Worm (Caenorhabditis elegans) whole organism, mixed stage, embryonic: Measurements from ENCODE around the gene tre-3.

Experiments
- M03D4.4 ChIP-seq: sonication (generic microtip); optimal IDR thresholded peaks from 2 replicates; lab custom pipeline; 2017; ENCODE audit warnings: mild to moderate bottlenecking, missing genetic modification characterization, missing compliant biosample characterization
- bed-3 ChIP-seq: fragments of 200-800 bp; sonication (Bioruptor generic); optimal IDR thresholded peaks from 3 replicates; lab custom pipeline; 2018; ENCODE audit warnings: mild to moderate bottlenecking, missing genetic modification characterization, moderate library complexity, missing compliant biosample characterization
- blmp-1 ChIP-seq: fragments of 150-350 bp; optimal IDR thresholded peaks from 2 replicates; lab custom pipeline; 2014; ENCODE audit warnings: missing biosample characterization, missing genetic modification characterization
- ceh-39 ChIP-seq: fragments of 150-350 bp; optimal IDR thresholded peaks from 2 replicates; lab custom pipeline; 2014; ENCODE audit warnings: missing biosample characterization, missing genetic modification characterization
- ceh-43 ChIP-seq: fragments of 200-800 bp; sonication (Bioruptor generic); optimal IDR thresholded peaks from 2 replicates; lab custom pipeline; 2018; ENCODE audit warnings: mild to moderate bottlenecking, missing genetic modification characterization, moderate library complexity, missing compliant biosample characterization
- ces-1 ChIP-seq: fragments of 150-350 bp; optimal IDR thresholded peaks from 2 replicates; lab custom pipeline; 2014; ENCODE audit warnings: missing biosample characterization, missing genetic modification reagents, missing genetic modification characterization
- cnd-1 ChIP-seq: fragments of 200-800 bp; sonication (Bioruptor generic); optimal IDR thresholded peaks from 2 replicates; lab custom pipeline; 2018; ENCODE audit warnings: mild to moderate bottlenecking, missing genetic modification characterization, missing compliant biosample characterization
- drap-1 ChIP-seq: fragments of 200-800 bp; sonication (Bioruptor generic); optimal IDR thresholded peaks from 3 replicates; lab custom pipeline; 2018; ENCODE audit warnings: mild to moderate bottlenecking, missing genetic modification characterization, missing compliant biosample characterization
- elt-1 ChIP-seq: sonication (generic microtip); optimal IDR thresholded peaks from 2 replicates; lab custom pipeline; 2017; ENCODE audit warnings: missing genetic modification characterization, mild to moderate bottlenecking, missing compliant biosample characterization, antibody characterized with exemption, moderate library complexity, borderline replicate concordance; ENCODE audit not compliant: insufficient read depth
- elt-3 ChIP-seq: fragments of 150-350 bp; optimal IDR thresholded peaks from 2 replicates; lab custom pipeline; 2014; ENCODE audit warnings: missing biosample characterization, missing genetic modification characterization
- flh-1 ChIP-seq: fragments of 200-800 bp; sonication (Bioruptor generic); optimal IDR thresholded peaks from 2 replicates; lab custom pipeline; 2018; ENCODE audit warnings: mild to moderate bottlenecking, missing genetic modification characterization, moderate library complexity, missing compliant biosample characterization
- ham-2 ChIP-seq: fragments of 200-800 bp; sonication (Bioruptor generic); optimal IDR thresholded peaks from 2 replicates; lab custom pipeline; 2018; ENCODE audit warnings: mild to moderate bottlenecking, missing genetic modification characterization, missing compliant biosample characterization
- hlh-1 ChIP-seq: fragments of 150-350 bp; optimal IDR thresholded peaks from 2 replicates; lab custom pipeline; 2014; ENCODE audit warnings: missing biosample characterization, missing genetic modification reagents, missing genetic modification characterization
- lin-13 ChIP-seq: fragments of 150-350 bp; optimal IDR thresholded peaks from 2 replicates; lab custom pipeline; 2014; ENCODE audit warnings: missing biosample characterization, missing genetic modification characterization
- lin-32 ChIP-seq: fragments of 200-800 bp; sonication (Bioruptor generic); optimal IDR thresholded peaks from 2 replicates; lab custom pipeline; 2018; ENCODE audit warnings: mild to moderate bottlenecking, missing genetic modification characterization, missing compliant biosample characterization
- lsy-2 ChIP-seq: fragments of 150-350 bp; optimal IDR thresholded peaks from 2 replicates; lab custom pipeline; 2014; ENCODE audit warnings: missing biosample characterization, missing genetic modification characterization
- mab-5 ChIP-seq: fragments of 150-350 bp; optimal IDR thresholded peaks from 2 replicates; lab custom pipeline; 2014; ENCODE audit warnings: missing biosample characterization, missing genetic modification characterization
- mep-1 ChIP-seq: fragments of 150-350 bp; optimal IDR thresholded peaks from 2 replicates; lab custom pipeline; 2017; ENCODE audit warnings: missing biosample characterization, missing genetic modification reagents, missing genetic modification characterization, inconsistent platforms
- nhr-12 ChIP-seq: fragments of 150-350 bp; optimal IDR thresholded peaks from 2 replicates; lab custom pipeline; 2014; ENCODE audit warnings: missing biosample characterization, missing genetic modification characterization
- nhr-2 ChIP-seq: fragments of 150-350 bp; optimal IDR thresholded peaks from 2 replicates; lab custom pipeline; 2014; ENCODE audit warnings: missing biosample characterization, missing genetic modification characterization
- nhr-28 ChIP-seq: fragments of 150-350 bp; optimal IDR thresholded peaks from 2 replicates; lab custom pipeline; 2014; ENCODE audit warnings: missing biosample characterization, missing genetic modification characterization
- nhr-76 ChIP-seq: sonication (generic microtip); optimal IDR thresholded peaks from 2 replicates; lab custom pipeline; 2017; ENCODE audit warnings: missing biosample characterization, missing genetic modification characterization
- pha-4 ChIP-seq: fragments of 150-350 bp; optimal IDR thresholded peaks from 2 replicates; lab custom pipeline; 2018; ENCODE audit warnings: missing biosample characterization, missing genetic modification reagents, missing genetic modification characterization
- sem-2 ChIP-seq: fragments of 200-800 bp; sonication (Bioruptor generic); optimal IDR thresholded peaks from 2 replicates; lab custom pipeline; 2018; ENCODE audit warnings: mild to moderate bottlenecking, missing genetic modification characterization, missing compliant biosample characterization
- snpc-4 ChIP-seq: fragments of 150-350 bp; optimal IDR thresholded peaks from 2 replicates; lab custom pipeline; 2014; ENCODE audit warnings: missing biosample characterization, missing genetic modification characterization
- sptf-1 ChIP-seq: sonication (generic microtip); optimal IDR thresholded peaks from 2 replicates; lab custom pipeline; 2017; ENCODE audit warnings: mild to moderate bottlenecking, missing genetic modification characterization, moderate library complexity, missing compliant biosample characterization
- tbx-8 ChIP-seq: fragments of 200-800 bp; sonication (Bioruptor generic); optimal IDR thresholded peaks from 2 replicates; lab custom pipeline; 2018; ENCODE audit warnings: mild to moderate bottlenecking, missing genetic modification characterization, moderate library complexity, missing compliant biosample characterization
- unc-120 ChIP-seq: sonication (generic microtip); optimal IDR thresholded peaks from 2 replicates; lab custom pipeline; 2017; ENCODE audit warnings: missing genetic modification characterization, missing compliant biosample characterization; ENCODE audit not compliant: poor library complexity, severe bottlenecking
- unc-39 ChIP-seq: fragments of 150-350 bp; optimal IDR thresholded peaks from 2 replicates; lab custom pipeline; 2014; ENCODE audit warnings: missing biosample characterization, missing genetic modification characterization
- unc-62 ChIP-seq: fragments of 150-350 bp; optimal IDR thresholded peaks from 2 replicates; lab custom pipeline; 2014; ENCODE audit warnings: missing biosample characterization, missing genetic modification reagents, missing genetic modification characterization
- ztf-11 ChIP-seq: fragments of 150-350 bp; optimal IDR thresholded peaks from 2 replicates; lab custom pipeline; 2014; ENCODE audit warnings: missing biosample characterization, missing genetic modification characterization

tre-3 gene

ce11 chrV:11725971-11726370 is 10.3 kb upstream of the tre-3 start, which contains the start of gene daf-11:
Gene daf-11, minus strand, starts transcription at chrV:11726071.
- no peak for TF ChIP-seq lin-32
- no peak for TF ChIP-seq elt-1
- no peak for TF ChIP-seq drap-1 (GFP tag; lab: Kevin White, UChicago)
- TF ChIP-seq unc-39 (tag; lab: Kevin White, UChicago) = no peak
- TF ChIP-seq ztf-11 (tag; lab: Kevin White, UChicago) = no peak
- TF ChIP-seq mep-1 (tag; lab: Kevin White, UChicago) = no peak
- TF ChIP-seq nhr-2 = no peak
- TF ChIP-seq blmp-1 (tag; lab: Kevin White, UChicago) = no peak
- no peak for TF ChIP-seq unc-120 (tag; lab: Kevin White, UChicago)
- TF ChIP-seq elt-3 (tag; lab: Kevin White, UChicago) = no peak
- no peak for TF ChIP-seq flh-1 (GFP tag; lab: Kevin White, UChicago)
- TF ChIP-seq nhr-28 (tag; lab: Kevin White, UChicago) = no peak
- TF ChIP-seq lsy-2 (tag; lab: Kevin White, UChicago) = no peak
- no peak for TF ChIP-seq snpc-4 (tag; lab: Kevin White, UChicago)
- no peak for TF ChIP-seq nhr-12
- no peak for TF ChIP-seq lin-13 (tag; lab: Kevin White, UChicago)
- no peak for TF ChIP-seq M03D4.4 (tag; lab: Kevin White, UChicago)
- no peak for TF ChIP-seq bed-3 (GFP tag; lab: Kevin White, UChicago)

DNA sequence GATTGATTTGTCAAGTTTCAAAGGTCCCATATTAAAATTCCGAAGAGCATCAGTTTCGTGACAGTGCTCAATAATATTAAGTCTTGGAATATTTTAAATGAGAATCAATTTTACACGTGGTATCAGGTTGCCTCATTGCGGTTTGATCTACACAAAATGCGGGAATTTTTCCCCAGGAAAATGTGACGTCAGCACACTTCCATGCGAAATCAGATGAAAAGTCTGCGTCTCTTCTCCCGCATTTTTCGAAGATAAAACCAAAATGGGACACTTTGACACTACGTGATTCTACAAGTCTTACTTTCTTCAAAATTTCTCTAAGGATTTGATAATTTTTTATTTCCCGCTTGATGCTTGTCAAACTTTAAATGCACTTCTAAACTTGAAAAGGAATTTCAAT is 7.2 kb upstream of the tre-3 start:
- TF ChIP-seq sptf-1 (tag; lab: Kevin White, UChicago) (no peak), hlh-1 (tag; lab: Kevin White, UChicago) (no peak), nhr-12 (no peak), elt-1 (no peak), sem-2 (GFP tag; lab: Kevin White, UChicago) (no peak), mep-1 (tag; lab: Kevin White, UChicago) (no peak), bed-3 (GFP tag; lab: Kevin White, UChicago) (no peak), nhr-76 (tag; lab: Kevin White, UChicago) (no peak), snpc-4 (tag; lab: Kevin White, UChicago) (no peak), tbx-8 (GFP tag; lab: Kevin White, UChicago) (no peak), nhr-28 (tag; lab: Kevin White, UChicago) (no peak), mab-5 (tag; lab: Kevin White, UChicago) (no peak), drap-1 (GFP tag; lab: Kevin White, UChicago) (no peak), lsy-2 (tag; lab: Kevin White, UChicago) (no peak), ces-1 (GFP tag; lab: Kevin White, UChicago) (no peak), ceh-39 (tag; lab: Kevin White, UChicago) (no peak)

DNA sequence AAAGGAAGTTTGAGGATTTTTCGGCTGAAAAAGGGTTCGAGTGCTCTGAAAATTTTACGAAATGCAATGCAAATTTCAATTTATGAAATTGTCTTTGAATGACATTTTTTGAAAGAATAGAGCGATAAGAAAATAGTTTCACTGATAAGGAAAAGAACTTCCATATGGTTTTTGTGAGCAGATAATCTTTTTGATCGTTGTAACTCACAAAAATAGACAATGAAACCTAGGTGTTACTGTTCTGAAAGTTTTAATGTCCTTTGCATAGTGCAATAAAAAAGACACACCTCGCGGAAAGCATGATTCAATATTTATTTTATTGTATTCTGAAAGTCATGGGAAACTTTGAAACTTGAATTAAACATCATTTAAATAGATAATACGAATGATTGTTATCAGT is 1.2 kb upstream of the tre-3 start:
- TF ChIP-seq unc-62 (GFP tag; lab: Kevin White, UChicago) = no peak
- TF ChIP-seq unc-120 (tag; lab: Kevin White, UChicago) = no peak
- TF ChIP-seq sem-2 (GFP tag; lab: Kevin White, UChicago) = no peak
- TF ChIP-seq mab-5 (tag; lab: Kevin White, UChicago) = no peak
- no peak for TF ChIP-seq tbx-8 (GFP tag; lab: Kevin White, UChicago)
- TF ChIP-seq blmp-1 (tag; lab: Kevin White, UChicago) = no peak
- TF ChIP-seq unc-39 (tag; lab: Kevin White, UChicago) = no peak
- TF ChIP-seq hlh-1 (tag; lab: Kevin White, UChicago) = no peak
- TF ChIP-seq M03D4.4 (tag; lab: Kevin White, UChicago) = no peak
- no peak for TF ChIP-seq lin-13 (tag; lab: Kevin White, UChicago)
- TF ChIP-seq ceh-39 (tag; lab: Kevin White, UChicago) = no peak
- no peak for TF ChIP-seq ztf-11 (tag; lab: Kevin White, UChicago)
- TF ChIP-seq lsy-2 (tag; lab: Kevin White, UChicago) = no peak
- no peak for TF ChIP-seq mep-1 (tag; lab: Kevin White, UChicago)
- TF ChIP-seq, all 35 proteins: peak for 0

ce11 chrV:11711751-11712150 is 4.0 kb downstream of the tre-3 start:
- peak; percentile 50 for TF ChIP-seq ces-1 (GFP tag; lab: Kevin White, UChicago)
- TF ChIP-seq tbx-8 (GFP tag; lab: Kevin White, UChicago) = no peak
- TF ChIP-seq, all 35 proteins: peak for 1

DNA sequence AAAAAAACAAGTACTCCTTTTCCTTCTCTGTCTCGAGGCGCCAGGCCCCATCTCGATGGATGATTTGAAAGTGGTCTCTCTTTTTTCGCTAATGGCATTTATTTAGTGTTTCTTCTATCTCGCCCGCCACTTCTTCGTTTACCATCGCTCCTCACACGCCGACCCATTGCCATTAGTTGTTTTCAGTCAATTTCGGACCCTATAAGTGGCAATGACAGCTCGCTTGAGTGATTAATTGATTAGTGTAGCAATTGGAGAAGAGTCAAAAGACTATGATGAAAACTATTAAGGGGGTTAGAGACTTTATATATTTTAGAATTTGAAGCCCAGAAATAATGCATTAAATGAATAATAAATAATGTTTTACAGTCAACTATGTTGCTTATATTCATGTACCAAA is 9.3 kb downstream of the tre-3 start:
- TF ChIP-seq bed-3 (GFP tag; lab: Kevin White, UChicago) = no peak
- no peak for TF ChIP-seq sptf-1 (tag; lab: Kevin White, UChicago)
- no peak for TF ChIP-seq nhr-76 (tag; lab: Kevin White, UChicago)
- TF ChIP-seq cnd-1 (tag; lab: Kevin White, UChicago) = no peak
- TF ChIP-seq tbx-8 (GFP tag; lab: Kevin White, UChicago) = no peak
- no peak for TF ChIP-seq unc-39 (tag; lab: Kevin White, UChicago)
- TF ChIP-seq ceh-43 (GFP tag; lab: Kevin White, UChicago) = no peak
- no peak for TF ChIP-seq nhr-2
- TF ChIP-seq mep-1 (tag; lab: Kevin White, UChicago) = no peak
- no peak for TF ChIP-seq flh-1 (GFP tag; lab: Kevin White, UChicago)
- TF ChIP-seq pha-4 = no peak
- TF ChIP-seq ham-2 (GFP tag; lab: Kevin White, UChicago) = no peak
- TF ChIP-seq ceh-39 (tag; lab: Kevin White, UChicago) = no peak
- TF ChIP-seq lin-32 = no peak
- TF ChIP-seq unc-62 (GFP tag; lab: Kevin White, UChicago) = no peak
- TF ChIP-seq lsy-2 (tag; lab: Kevin White, UChicago) = no peak
- TF ChIP-seq ztf-11 (tag; lab: Kevin White, UChicago) = no peak
- TF ChIP-seq M03D4.4 (tag; lab: Kevin White, UChicago) = no peak
